Worm (Caenorhabditis elegans) whole organism, L1 larva: ENCODE measurements around the gene nhr-39.

Experiments
- mdl-1 ChIP-seq, 2 experiments: fragments of 150-350 bp; optimal IDR thresholded peaks; 2 replicates each; lab custom pipeline; 2014 to 2017; ENCODE audit warnings: missing biosample characterization in 2 of 2, missing genetic modification characterization in 2 of 2, inconsistent platforms in 1 of 2
- nhr-47 ChIP-seq: sonication (generic microtip); optimal IDR thresholded peaks from 2 replicates; lab custom pipeline; 2016; ENCODE audit warnings: mild to moderate bottlenecking, missing genetic modification characterization, moderate library complexity, missing compliant biosample characterization
- nhr-76 ChIP-seq: sonication (generic microtip); optimal IDR thresholded peaks from 2 replicates; lab custom pipeline; 2017; ENCODE audit warnings: missing biosample characterization, missing genetic modification characterization

ce11 chrV:9342965-9343628 lies 40.0 kb downstream of the nhr-39 start:
- TF ChIP-seq nhr-47 (no peak), mdl-1 (tag; optimal IDR thresholded peaks at IDR 0.05; lab: Kevin White, UChicago) (no peak), nhr-76 (no peak)
